Fruit fly (Drosophila melanogaster) whole organism, embryonic: ENCODE measurements around the gene Ccdc114.
A peak's percentile ranks its signal among the peaks of the same experiment; 100 is the strongest.

ENCODE experiments used
- Ada2b ChIP-seq: fragments of 200-800 bp; sonication (Bioruptor generic); IDR thresholded peaks from 2 replicates; pipeline ENCODE4 v1.3.6; 2022; ENCODE audit warnings: missing biosample characterization, missing genetic modification characterization
- Adf1 ChIP-seq: fragments of 200-800 bp; sonication (Bioruptor generic); IDR thresholded peaks from 2 replicates; pipeline ENCODE4 v1.3.6; 2022; ENCODE audit warnings: missing biosample characterization, missing genetic modification characterization
- Atf6 ChIP-seq: fragments of 200-800 bp; sonication (Bioruptor generic); IDR thresholded peaks from 2 replicates; pipeline ENCODE4 v1.3.6; 2022; ENCODE audit warnings: missing biosample characterization, missing genetic modification characterization
- BEAF-32 ChIP-seq: fragments of 200-800 bp; sonication (Bioruptor generic); optimal IDR thresholded peaks from 3 replicates; lab custom pipeline; 2017; ENCODE audit warnings: missing biosample characterization, missing genetic modification characterization, mild to moderate bottlenecking, moderate library complexity, missing genetic modification reagents
- CG11560 ChIP-seq: fragments of 200-800 bp; sonication (Bioruptor generic); IDR thresholded peaks from 3 replicates; pipeline ENCODE4 v1.3.6; 2022; ENCODE audit warnings: missing biosample characterization, missing genetic modification characterization
- CG12155 ChIP-seq: fragments of 200-800 bp; sonication (Bioruptor generic); optimal IDR thresholded peaks from 3 replicates; lab custom pipeline; 2016; ENCODE audit warnings: missing biosample characterization, missing genetic modification characterization
- CG1233 ChIP-seq: fragments of 200-800 bp; sonication (Bioruptor generic); optimal IDR thresholded peaks from 4 replicates; lab custom pipeline; 2018; ENCODE audit warnings: missing biosample characterization, mild to moderate bottlenecking, missing genetic modification characterization
- CG12942 ChIP-seq: fragments of 200-800 bp; sonication (Bioruptor generic); optimal IDR thresholded peaks from 3 replicates; lab custom pipeline; 2016; ENCODE audit warnings: missing biosample characterization, missing genetic modification characterization
- CG13775 ChIP-seq: fragments of 200-800 bp; sonication (Bioruptor generic); optimal IDR thresholded peaks from 3 replicates; lab custom pipeline; 2017; ENCODE audit warnings: missing biosample characterization, mild to moderate bottlenecking, missing genetic modification characterization
- CG15269 ChIP-seq: fragments of 200-800 bp; sonication (Bioruptor generic); optimal IDR thresholded peaks from 2 replicates; lab custom pipeline; 2018; ENCODE audit warnings: missing biosample characterization, mild to moderate bottlenecking, missing genetic modification characterization, moderate library complexity
- CG15479 ChIP-seq: fragments of 200-800 bp; sonication (Bioruptor generic); optimal IDR thresholded peaks from 3 replicates; lab custom pipeline; 2019; ENCODE audit warnings: missing biosample characterization, mild to moderate bottlenecking, missing genetic modification characterization, moderate library complexity
- CG15696 ChIP-seq: fragments of 200-800 bp; sonication (Bioruptor generic); optimal IDR thresholded peaks from 2 replicates; lab custom pipeline; 2019; ENCODE audit warnings: missing biosample characterization, mild to moderate bottlenecking, missing genetic modification characterization, moderate library complexity
- CG16779 ChIP-seq: fragments of 200-800 bp; sonication (Bioruptor generic); IDR thresholded peaks from 2 replicates; pipeline ENCODE4 v1.3.6; 2022; ENCODE audit warnings: missing biosample characterization, missing genetic modification characterization
- CG16813 ChIP-seq: fragments of 200-800 bp; sonication (Bioruptor generic); IDR thresholded peaks from 3 replicates; pipeline ENCODE4 v1.3.6; 2022; ENCODE audit warnings: missing biosample characterization, missing genetic modification characterization; ENCODE audit not compliant: partially characterized antibody
- CG17385 ChIP-seq: fragments of 200-800 bp; sonication (Bioruptor generic); optimal IDR thresholded peaks from 3 replicates; lab custom pipeline; 2018; ENCODE audit warnings: missing biosample characterization, mild to moderate bottlenecking, missing genetic modification characterization
- CG17829 ChIP-seq: fragments of 200-800 bp; optimal IDR thresholded peaks from 2 replicates; lab custom pipeline; 2019; ENCODE audit warnings: missing biosample characterization, mild to moderate bottlenecking, missing genetic modification characterization, moderate library complexity
- CG18262 ChIP-seq: fragments of 200-800 bp; optimal IDR thresholded peaks from 3 replicates; lab custom pipeline; 2019; ENCODE audit warnings: missing biosample characterization, mild to moderate bottlenecking, missing genetic modification characterization, moderate library complexity
- CG2199 ChIP-seq: fragments of 200-800 bp; sonication (Bioruptor generic); IDR thresholded peaks from 3 replicates; pipeline ENCODE4 v1.3.6; 2022; ENCODE audit warnings: missing biosample characterization, missing genetic modification characterization
- CG2678 ChIP-seq: fragments of 200-800 bp; sonication (Bioruptor generic); optimal IDR thresholded peaks from 3 replicates; lab custom pipeline; 2019; ENCODE audit warnings: missing biosample characterization, mild to moderate bottlenecking, missing genetic modification characterization, moderate library complexity
- CG34224 ChIP-seq: fragments of 200-800 bp; sonication (Bioruptor generic); IDR thresholded peaks from 3 replicates; pipeline ENCODE4 v1.3.6; 2022; ENCODE audit warnings: missing biosample characterization, missing genetic modification characterization; ENCODE audit not compliant: partially characterized antibody
- CG4328 ChIP-seq: fragments of 200-800 bp; sonication (Bioruptor generic); optimal IDR thresholded peaks from 3 replicates; lab custom pipeline; 2017; ENCODE audit warnings: missing biosample characterization, missing genetic modification reagents, missing genetic modification characterization
- CG6813 ChIP-seq: fragments of 200-800 bp; sonication (Bioruptor generic); optimal IDR thresholded peaks from 2 replicates; lab custom pipeline; 2017; ENCODE audit warnings: missing biosample characterization, missing genetic modification characterization, mild to moderate bottlenecking, moderate library complexity, missing genetic modification reagents
- CG9437 ChIP-seq: fragments of 200-800 bp; sonication (Bioruptor generic); optimal IDR thresholded peaks from 2 replicates; lab custom pipeline; 2018; ENCODE audit warnings: missing biosample characterization, mild to moderate bottlenecking, missing genetic modification characterization
- CG9797 ChIP-seq: fragments of 200-800 bp; sonication (Bioruptor generic); optimal IDR thresholded peaks from 3 replicates; lab custom pipeline; 2018; ENCODE audit warnings: missing biosample characterization, mild to moderate bottlenecking, missing genetic modification characterization
- Camta ChIP-seq: fragments of 200-800 bp; sonication (Bioruptor generic); optimal IDR thresholded peaks from 2 replicates; lab custom pipeline; 2016; ENCODE audit warnings: missing biosample characterization, missing genetic modification characterization
- Dad ChIP-seq: fragments of 200-800 bp; sonication (Bioruptor generic); optimal IDR thresholded peaks from 3 replicates; lab custom pipeline; 2016; ENCODE audit warnings: missing biosample characterization, missing genetic modification characterization
- Dll ChIP-seq: fragments of 200-800 bp; sonication (Bioruptor generic); IDR thresholded peaks from 4 replicates; pipeline ENCODE4 v1.3.6; 2022; ENCODE audit warnings: missing biosample characterization, missing genetic modification characterization; ENCODE audit not compliant: partially characterized antibody
- Ets65A ChIP-seq: fragments of 200-800 bp; sonication (Bioruptor generic); peaks from one replicate; lab custom pipeline; 2016; ENCODE audit warnings: missing biosample characterization, missing genetic modification characterization
- Ets97D ChIP-seq: fragments of 200-800 bp; sonication (Bioruptor generic); optimal IDR thresholded peaks from 3 replicates; lab custom pipeline; 2016; ENCODE audit warnings: missing biosample characterization, missing genetic modification characterization
- Gug ChIP-seq: fragments of 200-800 bp; sonication (Bioruptor generic); IDR thresholded peaks from 4 replicates; pipeline ENCODE4 v1.3.6; 2022; ENCODE audit warnings: missing biosample characterization, missing genetic modification characterization
- HLH3B ChIP-seq: fragments of 200-800 bp; sonication (Bioruptor generic); IDR thresholded peaks from 2 replicates; pipeline ENCODE4 v1.3.6; 2022; ENCODE audit warnings: missing biosample characterization, missing genetic modification characterization
- Hr39 ChIP-seq: fragments of >200 bp; optimal IDR thresholded peaks from 2 replicates; lab custom pipeline; 2017
- Hsf ChIP-seq: fragments of 200-800 bp; sonication (Bioruptor generic); optimal IDR thresholded peaks from 3 replicates; lab custom pipeline; 2016; ENCODE audit warnings: missing biosample characterization, missing genetic modification characterization
- Kr ChIP-seq: fragments of 200-800 bp; sonication (Bioruptor generic); optimal IDR thresholded peaks from 2 replicates; lab custom pipeline; 2017; ENCODE audit warnings: missing biosample characterization, mild to moderate bottlenecking, missing genetic modification characterization
- Pdp1 ChIP-seq, 2 experiments: fragments of 200-800 bp; sonication (Bioruptor generic); optimal IDR thresholded peaks; 3 replicates each; lab custom pipeline; 2016; ENCODE audit warnings: missing biosample characterization in 2 of 2, missing genetic modification characterization in 2 of 2, mild to moderate bottlenecking in 1 of 2, moderate library complexity in 1 of 2
- Xrp1 ChIP-seq: fragments of 200-800 bp; sonication (Bioruptor generic); IDR thresholded peaks from 2 replicates; pipeline ENCODE4 v1.3.6; 2022; ENCODE audit warnings: missing biosample characterization, missing genetic modification characterization
- crol ChIP-seq: fragments of 200-800 bp; sonication (Bioruptor generic); IDR thresholded peaks from 2 replicates; pipeline ENCODE4 v1.3.6; 2022; ENCODE audit warnings: missing biosample characterization, missing genetic modification characterization
- danr ChIP-seq: fragments of 200-800 bp; sonication (Bioruptor generic); IDR thresholded peaks from 2 replicates; pipeline ENCODE4 v1.3.6; 2022; ENCODE audit warnings: missing biosample characterization, missing genetic modification characterization
- disco-r ChIP-seq: fragments of 200-800 bp; sonication (Bioruptor generic); optimal IDR thresholded peaks from 2 replicates; lab custom pipeline; 2016; ENCODE audit warnings: missing biosample characterization, missing genetic modification characterization
- ewg ChIP-seq: fragments of 200-800 bp; sonication (Bioruptor generic); optimal IDR thresholded peaks from 3 replicates; lab custom pipeline; 2017; ENCODE audit warnings: mild to moderate bottlenecking, missing biosample characterization, missing genetic modification reagents, missing genetic modification characterization
- gcm ChIP-seq: fragments of 200-800 bp; sonication (Bioruptor generic); optimal IDR thresholded peaks from 2 replicates; lab custom pipeline; 2019; ENCODE audit warnings: missing biosample characterization, mild to moderate bottlenecking, missing genetic modification characterization, moderate library complexity
- gsb-n ChIP-seq: fragments of 200-800 bp; sonication (Bioruptor generic); optimal IDR thresholded peaks from 3 replicates; lab custom pipeline; 2018; ENCODE audit warnings: missing biosample characterization, mild to moderate bottlenecking, missing genetic modification characterization
- h ChIP-seq: fragments of >200 bp; optimal IDR thresholded peaks from 2 replicates; lab custom pipeline; 2017
- ind ChIP-seq: fragments of 200-800 bp; sonication (Bioruptor generic); optimal IDR thresholded peaks from 3 replicates; lab custom pipeline; 2016; ENCODE audit warnings: missing biosample characterization, missing genetic modification characterization
- onecut ChIP-seq: fragments of 200-800 bp; sonication (Bioruptor generic); IDR thresholded peaks from 2 replicates; pipeline ENCODE4 v1.3.6; 2022; ENCODE audit warnings: missing biosample characterization, missing genetic modification characterization
- pb ChIP-seq: fragments of 200-800 bp; sonication (Bioruptor generic); optimal IDR thresholded peaks from 3 replicates; lab custom pipeline; 2016; ENCODE audit warnings: missing biosample characterization, missing genetic modification characterization
- pho ChIP-seq: fragments of 200-800 bp; sonication (Bioruptor generic); optimal IDR thresholded peaks from 2 replicates; lab custom pipeline; 2016; ENCODE audit warnings: missing biosample characterization, missing genetic modification characterization
- schlank ChIP-seq: fragments of 200-800 bp; sonication (Bioruptor generic); optimal IDR thresholded peaks from 2 replicates; lab custom pipeline; 2018; ENCODE audit warnings: missing biosample characterization, mild to moderate bottlenecking, missing genetic modification characterization
- sob ChIP-seq: fragments of 200-800 bp; sonication (Bioruptor generic); IDR thresholded peaks from 2 replicates; pipeline ENCODE4 v1.3.6; 2022; ENCODE audit warnings: missing biosample characterization, missing genetic modification characterization
- tgo ChIP-seq: fragments of 200-800 bp; sonication (Bioruptor generic); IDR thresholded peaks from 3 replicates; pipeline ENCODE4 v1.3.6; 2022; ENCODE audit warnings: missing biosample characterization, missing genetic modification characterization
- unc-4 ChIP-seq: fragments of 200-800 bp; sonication (Bioruptor generic); IDR thresholded peaks from 2 replicates; pipeline ENCODE4 v1.3.6; 2022; ENCODE audit warnings: missing biosample characterization, missing genetic modification characterization; ENCODE audit not compliant: partially characterized antibody
- zen ChIP-seq: fragments of 200-800 bp; sonication (Bioruptor generic); optimal IDR thresholded peaks from 3 replicates; lab custom pipeline; 2018; ENCODE audit warnings: missing biosample characterization, mild to moderate bottlenecking, missing genetic modification characterization, moderate library complexity

The Ccdc114 gene

DNA sequence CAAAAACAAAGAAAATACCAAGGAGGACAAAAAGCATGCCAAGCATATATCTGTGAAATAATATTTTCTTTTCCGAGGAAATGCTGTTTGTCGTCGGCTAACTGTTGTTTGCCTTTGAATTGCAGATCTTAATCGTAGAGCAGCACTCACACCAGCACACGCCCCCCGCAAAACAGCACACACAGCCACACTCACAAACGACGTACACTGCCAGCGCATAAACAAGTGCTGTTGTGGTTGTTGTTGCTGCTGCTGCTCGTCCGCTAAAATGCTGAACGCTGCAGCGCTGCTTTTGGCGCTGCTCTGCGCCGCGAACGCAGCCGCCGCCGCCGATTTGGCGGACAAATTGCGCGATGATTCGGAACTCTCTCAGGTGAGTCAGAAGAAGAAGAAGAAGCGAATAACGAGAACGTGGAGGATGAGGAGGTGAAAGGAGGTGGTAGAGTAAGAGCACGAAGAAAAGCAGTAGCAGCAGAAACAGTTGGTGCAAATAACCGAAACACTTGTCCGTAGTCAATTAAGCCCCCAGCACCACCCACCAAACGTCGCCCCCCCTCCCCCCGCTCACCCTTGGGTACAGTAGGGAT is 1.4 kb upstream of the Ccdc114 start:
- TF ChIP-seq Ets65A (no peak), unc-4 (no peak), CG12155 (GFP tag; lab: Kevin White, UChicago) (no peak), pb (GFP tag; lab: Kevin White, UChicago) (no peak), CG17829 (tag; lab: Kevin White, UChicago) (no peak), CG4328 (GFP tag; lab: Kevin White, UChicago) (no peak), Dll (GFP tag; lab: Robert Waterston, UW) (no peak), Dad (GFP tag; lab: Kevin White, UChicago) (no peak), CG15269 (tag; lab: Kevin White, UChicago) (no peak), CG34224 (GFP tag; lab: Robert Waterston, UW) (0 out of 3 replicates have a peak, but pooled peaks have one; percentile 24), CG2678 (tag; lab: Kevin White, UChicago) (no peak), Xrp1 (GFP tag; lab: Robert Waterston, UW) (no peak), tgo (GFP tag; lab: Robert Waterston, UW) (no peak), CG9437 (GFP tag; lab: Kevin White, UChicago) (no peak), sob (0 out of 2 replicates have a peak, but pooled peaks have one; percentile 5), Kr (GFP tag; lab: Kevin White, UChicago) (no peak), pho (no peak), Camta (GFP tag; lab: Kevin White, UChicago) (no peak), h (lab: Kevin White, UChicago) (no peak), CG12942 (GFP tag; lab: Kevin White, UChicago) (no peak), CG11560 (tag; lab: Robert Waterston, UW) (no peak), onecut (GFP tag; lab: Robert Waterston, UW) (no peak), schlank (no peak), gsb-n (no peak), Hr39 (no peak), CG6813 (GFP tag; lab: Kevin White, UChicago) (no peak), Atf6 (GFP tag; lab: Robert Waterston, UW) (no peak), BEAF-32 (GFP tag; lab: Kevin White, UChicago) (no peak), ewg (GFP tag; lab: Kevin White, UChicago) (no peak), disco-r (no peak), CG13775 (GFP tag; lab: Kevin White, UChicago) (no peak), CG17385 (GFP tag; lab: Kevin White, UChicago) (peak; percentile 68), CG9797 (GFP tag; lab: Kevin White, UChicago) (no peak), Ets97D (no peak), Gug (GFP tag; lab: Robert Waterston, UW) (no peak), Pdp1 (GFP tag; optimal IDR thresholded peaks at IDR 0.05; lab: Kevin White, UChicago) (no peak), gcm (GFP tag; lab: Kevin White, UChicago) (no peak), CG16779 (GFP tag; lab: Robert Waterston, UW) (no peak), CG2199 (GFP tag; lab: Robert Waterston, UW) (no peak), zen (tag; lab: Kevin White, UChicago) (no peak), Ada2b (GFP tag; lab: Robert Waterston, UW) (no peak), crol (GFP tag; lab: Robert Waterston, UW) (peak; percentile 54; the same call in 1 of the 2 replicates), Hsf (GFP tag; lab: Kevin White, UChicago) (no peak), CG1233 (GFP tag; lab: Kevin White, UChicago) (no peak), CG15479 (GFP tag; lab: Kevin White, UChicago) (no peak), CG16813 (GFP tag; lab: Robert Waterston, UW) (0 out of 3 replicates have a peak, but pooled peaks have one; percentile 16), CG18262 (tag; lab: Kevin White, UChicago) (no peak), Adf1 (GFP tag; lab: Robert Waterston, UW) (peak; percentile 85), CG15696 (tag; lab: Kevin White, UChicago) (no peak), ind (GFP tag; lab: Kevin White, UChicago) (no peak), HLH3B (no peak), danr (GFP tag; lab: Robert Waterston, UW) (no peak)
